Worm (Caenorhabditis elegans) whole organism, L1 larva: ENCODE measurements around the gene sri-21.

Experiments used
- blmp-1 ChIP-seq: fragments of 150-350 bp; optimal IDR thresholded peaks from 2 replicates; lab custom pipeline; 2014; ENCODE audit warnings: missing biosample characterization, missing genetic modification characterization
- efl-1 ChIP-seq, 4 experiments: fragments of 150-350 bp; optimal IDR thresholded peaks in 3 of 4; peaks in 1 of 4; 1 replicate in 1 of 4; 2 replicates in 3 of 4; lab custom pipeline; 2014; ENCODE audit warnings: missing biosample characterization in 2 of 4, missing genetic modification characterization in 2 of 4, missing genetic modification reagents in 2 of 4
- jun-1 ChIP-seq: fragments of 150-350 bp; optimal IDR thresholded peaks from 2 replicates; lab custom pipeline; 2014; ENCODE audit warnings: missing biosample characterization, missing genetic modification reagents, missing genetic modification characterization
- lsy-2 ChIP-seq, 2 experiments: fragments of 150-350 bp; optimal IDR thresholded peaks; 2 replicates each; lab custom pipeline; 2014; ENCODE audit warnings: missing biosample characterization in 2 of 2, missing genetic modification characterization in 2 of 2
- mdl-1 ChIP-seq, 2 experiments: fragments of 150-350 bp; optimal IDR thresholded peaks; 2 replicates each; lab custom pipeline; 2014 to 2017; ENCODE audit warnings: missing biosample characterization in 2 of 2, missing genetic modification characterization in 2 of 2, inconsistent platforms in 1 of 2
- nhr-76 ChIP-seq: sonication (generic microtip); optimal IDR thresholded peaks from 2 replicates; lab custom pipeline; 2017; ENCODE audit warnings: missing biosample characterization, missing genetic modification characterization
- pax-3 ChIP-seq: fragments of 200-800 bp; sonication (Bioruptor generic); optimal IDR thresholded peaks from 2 replicates; lab custom pipeline; 2018; ENCODE audit warnings: mild to moderate bottlenecking, missing genetic modification characterization, moderate library complexity, missing compliant biosample characterization
- skn-1 ChIP-seq: fragments of 150-350 bp; optimal IDR thresholded peaks from 2 replicates; lab custom pipeline; 2014; ENCODE audit warnings: missing biosample characterization, missing genetic modification characterization
- tbx-2 ChIP-seq: sonication (generic microtip); optimal IDR thresholded peaks from 2 replicates; lab custom pipeline; 2016; ENCODE audit warnings: missing genetic modification characterization, missing compliant biosample characterization
- zag-1 ChIP-seq: fragments of 150-350 bp; optimal IDR thresholded peaks from 2 replicates; lab custom pipeline; 2014; ENCODE audit warnings: missing biosample characterization, missing genetic modification characterization
- ztf-11 ChIP-seq, 2 experiments: sonication (generic microtip); optimal IDR thresholded peaks; 2 replicates each; lab custom pipeline; 2016 to 2017; ENCODE audit warnings: missing genetic modification characterization in 2 of 2, missing biosample characterization in 1 of 2, missing compliant biosample characterization in 1 of 2
- ztf-4 ChIP-seq: fragments of 150-350 bp; optimal IDR thresholded peaks from 2 replicates; lab custom pipeline; 2014; ENCODE audit warnings: missing biosample characterization, missing genetic modification characterization

ce11 chrV:3594936-3595335 lies 45.3 kb downstream of the sri-21 start, which contains the start of gene srh-213:
- TF ChIP-seq blmp-1 (tag; lab: Kevin White, UChicago) (no peak), zag-1 (tag; lab: Kevin White, UChicago) (no peak), jun-1 (no peak), tbx-2 (no peak), efl-1 (optimal IDR thresholded peaks at IDR 0.05; lab: Kevin White, UChicago) (no peak), efl-1 (GFP tag; optimal IDR thresholded peaks at IDR 0.05 in 1 of 2; lab: Kevin White, UChicago) (no peak), ztf-4 (tag; lab: Kevin White, UChicago) (no peak), ztf-11 (tag; optimal IDR thresholded peaks at IDR 0.05; lab: Kevin White, UChicago) (no peak), lsy-2 (tag; optimal IDR thresholded peaks at IDR 0.05; lab: Kevin White, UChicago) (no peak), skn-1 (tag; lab: Kevin White, UChicago) (no peak), pax-3 (no peak), mdl-1 (tag; optimal IDR thresholded peaks at IDR 0.05; lab: Kevin White, UChicago) (no peak), nhr-76 (tag; lab: Kevin White, UChicago) (no peak)
